Fruit fly (Drosophila melanogaster): ENCODE data around the gene ed.

Gene ed

dm6 chr2L:4012089-4012488 is 19.1 kb upstream of the ed start (continued):
- TF ChIP-seq slou (GFP tag; optimal IDR thresholded peaks at IDR 0.05) = no peak
- TF ChIP-seq nerfin-2 (GFP tag; IDR thresholded peaks at IDR 0.05; ENCODE audit: partially characterized antibody) = no peak
- TF ChIP-seq lab (GFP tag; optimal IDR thresholded peaks at IDR 0.05) = peak; percentile 27
- TF ChIP-seq CG2678 (tag; optimal IDR thresholded peaks at IDR 0.05) = peak; percentile 37
- TF ChIP-seq CG17612 (GFP tag; IDR thresholded peaks at IDR 0.05) = 0 out of 2 replicates have a peak, but pooled peaks have one; percentile 4
- TF ChIP-seq slbo (GFP tag; IDR thresholded peaks at IDR 0.05) = 0 out of 2 replicates have a peak, but pooled peaks have one; percentile 14
- 0 out of 2 replicates have a peak, but pooled peaks have one; percentile 8 for TF ChIP-seq ttk (GFP tag; IDR thresholded peaks at IDR 0.05)
- TF ChIP-seq CG11247 (GFP tag; IDR thresholded peaks at IDR 0.05) = no peak
- no peak for TF ChIP-seq Side (GFP tag; optimal IDR thresholded peaks at IDR 0.05)
- TF ChIP-seq fd64A (GFP tag; optimal IDR thresholded peaks at IDR 0.05) = no peak
- peak; percentile 37 for TF ChIP-seq Ptx1 (GFP tag; IDR thresholded peaks at IDR 0.05)
- peak; percentile 21 for TF ChIP-seq CG30403 (GFP tag; optimal IDR thresholded peaks at IDR 0.05)
- no peak for TF ChIP-seq CG8765 (GFP tag; IDR thresholded peaks at IDR 0.05)
- no peak for TF ChIP-seq CG16813 (GFP tag; IDR thresholded peaks at IDR 0.05; ENCODE audit: partially characterized antibody)
- TF ChIP-seq CG14667 (GFP tag; IDR thresholded peaks at IDR 0.05) = no peak
- TF ChIP-seq B-H1 (GFP tag; IDR thresholded peaks at IDR 0.05) = peak; percentile 21; the same call in 1 of the 3 replicates
- no peak for TF ChIP-seq sd (tag; optimal IDR thresholded peaks at IDR 0.05)
- TF ChIP-seq onecut (GFP tag; IDR thresholded peaks at IDR 0.05) = no peak
- peak; percentile 65 for TF ChIP-seq Rfx (GFP tag; IDR thresholded peaks at IDR 0.05)
- TF ChIP-seq CG32532 (GFP tag; IDR thresholded peaks at IDR 0.05) = no peak
- peak in 1 of 2 experiments; percentile 9 for TF ChIP-seq Pdp1 (GFP tag; optimal IDR thresholded peaks at IDR 0.05)
- TF ChIP-seq CG17568 (GFP tag; optimal IDR thresholded peaks at IDR 0.05) = no peak
- peak; percentile 13 for TF ChIP-seq CG15269 (tag; optimal IDR thresholded peaks at IDR 0.05)
- no peak for TF ChIP-seq CG6683 (GFP tag; optimal IDR thresholded peaks at IDR 0.05)
- no peak for TF ChIP-seq Doc2 (GFP tag; IDR thresholded peaks at IDR 0.05)
- TF ChIP-seq CG15696 (tag; optimal IDR thresholded peaks at IDR 0.05) = no peak
- TF ChIP-seq z (GFP tag; IDR thresholded peaks at IDR 0.05) = no peak
- TF ChIP-seq Aef1 (GFP tag; IDR thresholded peaks at IDR 0.05) = peak; percentile 24; the same call in 1 of the 3 replicates
- TF ChIP-seq sug (tag; optimal IDR thresholded peaks at IDR 0.05) = no peak
- TF ChIP-seq tna (GFP tag; IDR thresholded peaks at IDR 0.05; ENCODE audit: partially characterized antibody) = no peak
- TF ChIP-seq odd (GFP tag; optimal IDR thresholded peaks at IDR 0.05) = no peak
- 0 out of 3 replicates have a peak, but pooled peaks have one; percentile 19 for TF ChIP-seq CG17361 (GFP tag; IDR thresholded peaks at IDR 0.05)
- TF ChIP-seq row (GFP tag; IDR thresholded peaks at IDR 0.05) = peak; percentile 50; the same call in 2 of the 3 replicates
- TF ChIP-seq CG7357 (GFP tag; IDR thresholded peaks at IDR 0.05) = no peak
- TF ChIP-seq CG9727 (GFP tag; optimal IDR thresholded peaks at IDR 0.05) = no peak
- TF ChIP-seq Kr (GFP tag; optimal IDR thresholded peaks at IDR 0.05) = no peak
- no peak for TF ChIP-seq CG7987 (GFP tag; optimal IDR thresholded peaks at IDR 0.05)
- peak; percentile 18; the same call in 1 of the 2 replicates for TF ChIP-seq MBD-R2 (GFP tag; IDR thresholded peaks at IDR 0.05)
- TF ChIP-seq tap (tag; optimal IDR thresholded peaks at IDR 0.05) = no peak
- no peak for TF ChIP-seq CG12942 (GFP tag; optimal IDR thresholded peaks at IDR 0.05)
- peak; percentile 78 for TF ChIP-seq sens (GFP tag)
- TF ChIP-seq ind (GFP tag; optimal IDR thresholded peaks at IDR 0.05) = peak; percentile 8
- TF ChIP-seq CTCF (GFP tag; optimal IDR thresholded peaks at IDR 0.05) = no peak
- peak; percentile 42 for TF ChIP-seq CG11504 (tag; optimal IDR thresholded peaks at IDR 0.05)
- TF ChIP-seq CG10462 (GFP tag; optimal IDR thresholded peaks at IDR 0.05) = no peak
- TF ChIP-seq corto (GFP tag; optimal IDR thresholded peaks at IDR 0.05) = no peak
- peak; percentile 35; the same call in 1 of the 2 replicates for TF ChIP-seq ranshi (GFP tag; IDR thresholded peaks at IDR 0.05)
- 0 out of 3 replicates have a peak, but pooled peaks have one; percentile 12 for TF ChIP-seq CG34422 (GFP tag; IDR thresholded peaks at IDR 0.05)
- TF ChIP-seq mam (GFP tag; optimal IDR thresholded peaks at IDR 0.05) = peak; percentile 8
- no peak for TF ChIP-seq Six4 (GFP tag; optimal IDR thresholded peaks at IDR 0.05)
- TF ChIP-seq CG7372 (GFP tag; IDR thresholded peaks at IDR 0.05) = no peak
- no peak for TF ChIP-seq CG10209 (GFP tag; optimal IDR thresholded peaks at IDR 0.05)
